Fruit fly (Drosophila melanogaster): ENCODE results near the gene ush.
A peak's percentile ranks its signal among the peaks of the same experiment; 100 is the strongest.

The ush gene

DNA sequence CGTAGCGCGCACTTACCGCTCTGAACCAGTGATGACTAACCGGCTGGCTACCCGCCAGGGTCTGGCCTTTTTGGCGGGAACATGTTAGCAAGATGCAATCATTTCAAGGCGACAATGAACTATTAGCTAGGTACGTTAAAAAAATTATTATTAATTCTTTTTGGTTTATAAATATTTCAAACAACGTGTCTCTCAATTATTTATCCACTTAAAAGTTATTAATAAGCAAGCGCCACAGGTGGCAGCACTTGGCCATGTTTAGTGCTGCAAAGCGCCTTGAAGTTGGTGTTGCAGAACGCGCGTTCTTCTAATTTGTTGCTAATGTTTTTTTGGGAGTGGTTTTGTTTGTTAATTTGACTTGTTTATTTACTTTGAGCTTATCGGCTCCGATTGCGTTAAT is 98.2 kb downstream of the ush start, which contains the start of the genes Ipk2 and cold (continued):
- TF ChIP-seq C15 (GFP tag; IDR thresholded peaks at IDR 0.05) (no peak), CG10267 (tag; optimal IDR thresholded peaks at IDR 0.05) (peak; percentile 99), CG15269 (tag; optimal IDR thresholded peaks at IDR 0.05) (no peak), nmo (GFP tag; optimal IDR thresholded peaks at IDR 0.05) (peak; percentile 90), abd-A (tag; optimal IDR thresholded peaks at IDR 0.05) (no peak), Vsx1 (GFP tag; optimal IDR thresholded peaks at IDR 0.05) (no peak), fu2 (GFP tag; optimal IDR thresholded peaks at IDR 0.05) (peak; percentile 79), Xbp1 (GFP tag; optimal IDR thresholded peaks at IDR 0.05) (peak; percentile 88), Hr51 (GFP tag; optimal IDR thresholded peaks at IDR 0.05) (peak in 1 of 2 experiments; percentile 88), CG17385 (GFP tag; optimal IDR thresholded peaks at IDR 0.05) (peak; percentile 76), peb (GFP tag; IDR thresholded peaks at IDR 0.05) (peak; percentile 16; the same call in 1 of the 2 replicates), CG8924 (tag; optimal IDR thresholded peaks at IDR 0.05) (peak; percentile 96), CG14860 (GFP tag; IDR thresholded peaks at IDR 0.05; ENCODE audit: partially characterized antibody) (no peak), tna (GFP tag; IDR thresholded peaks at IDR 0.05; ENCODE audit: partially characterized antibody) (no peak), ham (GFP tag; IDR thresholded peaks at IDR 0.05) (no peak), wek (GFP tag; optimal IDR thresholded peaks at IDR 0.05) (no peak), Dref (GFP tag; IDR thresholded peaks at IDR 0.05) (0 out of 2 replicates have a peak, but pooled peaks have one; percentile 38), cg (GFP tag; optimal IDR thresholded peaks at IDR 0.05) (no peak), Tbp (GFP tag; optimal IDR thresholded peaks at IDR 0.05) (no peak), caup (GFP tag; optimal IDR thresholded peaks at IDR 0.05; ENCODE audit: severe bottlenecking) (peak; percentile 87), CG2875 (GFP tag; optimal IDR thresholded peaks at IDR 0.05) (peak; percentile 24), CG2678 (tag; optimal IDR thresholded peaks at IDR 0.05) (no peak), Aef1 (GFP tag; IDR thresholded peaks at IDR 0.05) (peak; percentile 69; the same call in 2 of the 3 replicates), tll (GFP tag; optimal IDR thresholded peaks at IDR 0.05) (peak; percentile 12 to 46), CG4854 (GFP tag; optimal IDR thresholded peaks at IDR 0.05) (peak; percentile 73), Ets97D (GFP tag; optimal IDR thresholded peaks at IDR 0.05) (peak; percentile 68), danr (GFP tag; IDR thresholded peaks at IDR 0.05) (peak; percentile 41; the same call in 1 of the 2 replicates), YL-1 (GFP tag; optimal IDR thresholded peaks at IDR 0.05) (peak; percentile 93), sens (GFP tag) (peak; percentile 96), CG13775 (GFP tag; optimal IDR thresholded peaks at IDR 0.05) (peak; percentile 86), CG8359 (GFP tag; optimal IDR thresholded peaks at IDR 0.05; ENCODE audit: borderline replicate concordance) (no peak), CG10654 (GFP tag; optimal IDR thresholded peaks at IDR 0.05) (peak; percentile 60), pb (GFP tag; optimal IDR thresholded peaks at IDR 0.05) (peak; percentile 50), CG8388 (GFP tag; optimal IDR thresholded peaks at IDR 0.05) (peak; percentile 64), Deaf1 (tag; optimal IDR thresholded peaks at IDR 0.05) (no peak), tx (GFP tag; optimal IDR thresholded peaks at IDR 0.05) (peak; percentile 75), CG17612 (GFP tag; IDR thresholded peaks at IDR 0.05) (peak; percentile 14; the same call in 1 of the 2 replicates), rib (GFP tag; IDR thresholded peaks at IDR 0.05) (peak; percentile 43; the same call in 1 of the 2 replicates), fd64A (GFP tag; optimal IDR thresholded peaks at IDR 0.05) (no peak), vvl (GFP tag; IDR thresholded peaks at IDR 0.05) (peak; percentile 72), odd (GFP tag; optimal IDR thresholded peaks at IDR 0.05) (no peak), CG2712 (tag; optimal IDR thresholded peaks at IDR 0.05) (peak; percentile 82), jigr1 (GFP tag; IDR thresholded peaks at IDR 0.05) (peak; percentile 46; the same call in 1 of the 3 replicates), esg (GFP tag; conservative IDR thresholded peaks at IDR 0.05) (peak; percentile 49), lmd (GFP tag; IDR thresholded peaks at IDR 0.05) (peak; percentile 86), CG13624 (GFP tag; optimal IDR thresholded peaks at IDR 0.05) (peak; percentile 91), tap (tag; optimal IDR thresholded peaks at IDR 0.05) (no peak), Asciz (GFP tag; optimal IDR thresholded peaks at IDR 0.05) (no peak), knrl (GFP tag; IDR thresholded peaks at IDR 0.05; ENCODE audit: partially characterized antibody) (peak; percentile 41; the same call in 1 of the 3 replicates), so (GFP tag; IDR thresholded peaks at IDR 0.05) (no peak; the same call in 2 of the 3 replicates)

Data from whole organism, embryonic.